Fruit fly (Drosophila melanogaster): Measurements from ENCODE around the gene CG32409.

Gene CG32409

DNA sequence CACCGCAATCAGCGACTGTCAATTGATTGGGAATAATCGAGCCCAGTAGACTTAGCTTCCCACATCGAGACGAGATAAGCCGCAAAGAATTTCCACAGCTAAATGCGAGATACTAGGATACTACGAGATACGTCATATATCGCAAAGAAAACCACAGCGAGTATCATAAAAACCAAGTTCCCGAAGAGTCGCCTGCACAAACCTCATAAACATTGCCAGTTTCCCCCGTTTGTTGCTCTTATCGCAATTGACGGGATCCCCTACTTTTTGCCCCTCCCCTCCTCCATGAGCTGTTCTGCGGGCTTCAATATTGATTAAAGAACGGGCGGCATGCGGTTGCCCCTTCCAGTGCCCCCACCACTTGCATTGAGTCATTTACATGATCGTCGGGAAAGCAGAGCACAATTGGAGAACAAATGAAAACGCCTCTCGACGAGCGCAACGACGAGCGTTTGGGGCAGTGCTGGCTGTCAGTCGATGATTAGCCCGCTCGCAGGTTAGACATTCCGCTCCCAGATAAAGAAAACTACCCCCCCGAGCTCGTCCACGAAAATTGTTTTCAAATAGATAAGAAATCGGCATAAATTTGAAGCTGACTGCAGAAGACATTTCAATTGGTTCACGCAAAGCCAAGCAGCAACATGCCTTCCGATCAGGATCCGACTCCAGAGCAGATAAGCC lies 22.8 kb downstream of the CG32409 start, which contains the start of gene CG32407 (continued):
- no peak for TF ChIP-seq Xbp1 (GFP tag; optimal IDR thresholded peaks at IDR 0.05)
- no peak for TF ChIP-seq Blimp-1 (GFP tag; optimal IDR thresholded peaks at IDR 0.05)
- TF ChIP-seq CG10431 (GFP tag; optimal IDR thresholded peaks at IDR 0.05) = no peak
- no peak for TF ChIP-seq Hmx (GFP tag; optimal IDR thresholded peaks at IDR 0.05)
- no peak for TF ChIP-seq Max (GFP tag; optimal IDR thresholded peaks at IDR 0.05)
- TF ChIP-seq Deaf1 (tag; optimal IDR thresholded peaks at IDR 0.05) = peak; percentile 40
- no peak for TF ChIP-seq hkb (optimal IDR thresholded peaks at IDR 0.05)
- peak; percentile 13; the same call in 1 of the 2 replicates for TF ChIP-seq hkb (GFP tag; IDR thresholded peaks at IDR 0.05)
- TF ChIP-seq prd (optimal IDR thresholded peaks at IDR 0.05) = no peak
- TF ChIP-seq prd (GFP tag; IDR thresholded peaks at IDR 0.05) = no peak
- no peak for TF ChIP-seq sens (GFP tag)
- peak; percentile 60 for TF ChIP-seq GATAe (GFP tag; conservative IDR thresholded peaks at IDR 0.05)
- TF ChIP-seq caup (GFP tag; optimal IDR thresholded peaks at IDR 0.05; ENCODE audit: severe bottlenecking) = no peak
- peak in 1 of 2 experiments; percentile 19 for TF ChIP-seq Pdp1 (GFP tag; optimal IDR thresholded peaks at IDR 0.05)
- 0 out of 2 replicates have a peak, but pooled peaks have one; percentile 23 for TF ChIP-seq E2f1 (GFP tag; IDR thresholded peaks at IDR 0.05)
- peak; percentile 44 for TF ChIP-seq lab (GFP tag; optimal IDR thresholded peaks at IDR 0.05)
- no peak for TF ChIP-seq CG13287 (GFP tag; IDR thresholded peaks at IDR 0.05; ENCODE audit: partially characterized antibody)
- TF ChIP-seq HLHmδ (GFP tag; optimal IDR thresholded peaks at IDR 0.05) = no peak
- TF ChIP-seq HLH4C (GFP tag; IDR thresholded peaks at IDR 0.05; ENCODE audit: partially characterized antibody) = no peak
- TF ChIP-seq esg (GFP tag; conservative IDR thresholded peaks at IDR 0.05) = no peak
- TF ChIP-seq jigr1 (GFP tag; IDR thresholded peaks at IDR 0.05) = no peak
- no peak for TF ChIP-seq CG17829 (tag; optimal IDR thresholded peaks at IDR 0.05)
- peak; percentile 17 for TF ChIP-seq CG18262 (tag; optimal IDR thresholded peaks at IDR 0.05)
- TF ChIP-seq CG7987 (GFP tag; optimal IDR thresholded peaks at IDR 0.05) = peak; percentile 26
- TF ChIP-seq Hey (tag; optimal IDR thresholded peaks at IDR 0.05) = peak; percentile 53
- no peak for TF ChIP-seq seq (GFP tag; IDR thresholded peaks at IDR 0.05)
- TF ChIP-seq C15 (GFP tag; IDR thresholded peaks at IDR 0.05) = no peak
- peak; percentile 25 for TF ChIP-seq CG2875 (GFP tag; optimal IDR thresholded peaks at IDR 0.05)
- TF ChIP-seq CG13775 (GFP tag; optimal IDR thresholded peaks at IDR 0.05) = no peak
- no peak for TF ChIP-seq Nf-YB (GFP tag; optimal IDR thresholded peaks at IDR 0.05)
- TF ChIP-seq CG18599 (GFP tag; optimal IDR thresholded peaks at IDR 0.05) = peak; percentile 3
- peak; percentile 53 for TF ChIP-seq mirr (GFP tag; optimal IDR thresholded peaks at IDR 0.05)
- TF ChIP-seq Nf-YC (tag; optimal IDR thresholded peaks at IDR 0.05) = no peak
- no peak for TF ChIP-seq B-H2 (GFP tag; optimal IDR thresholded peaks at IDR 0.05)
- no peak for TF ChIP-seq Hmr (GFP tag; optimal IDR thresholded peaks at IDR 0.05)
- no peak for TF ChIP-seq CG7963 (GFP tag; IDR thresholded peaks at IDR 0.05; ENCODE audit: partially characterized antibody)
- TF ChIP-seq CG30431 (GFP tag; optimal IDR thresholded peaks at IDR 0.05) = no peak
- no peak for TF ChIP-seq Usf (GFP tag; optimal IDR thresholded peaks at IDR 0.05)
- no peak for TF ChIP-seq CG32767 (GFP tag; IDR thresholded peaks at IDR 0.05)
- no peak for TF ChIP-seq Bgb (GFP tag; IDR thresholded peaks at IDR 0.05; ENCODE audit: partially characterized antibody)
- no peak for TF ChIP-seq CG30020 (tag; optimal IDR thresholded peaks at IDR 0.05)
- TF ChIP-seq Sox102F (GFP tag; optimal IDR thresholded peaks at IDR 0.05) = no peak
- no peak for TF ChIP-seq CG11398 (GFP tag; optimal IDR thresholded peaks at IDR 0.05)
- TF ChIP-seq CG4360 (GFP tag; IDR thresholded peaks at IDR 0.05) = 0 out of 2 replicates have a peak, but pooled peaks have one; percentile 9
- TF ChIP-seq HmgZ (tag; optimal IDR thresholded peaks at IDR 0.05) = peak; percentile 19
- no peak for TF ChIP-seq D19B (GFP tag; optimal IDR thresholded peaks at IDR 0.05)
- TF ChIP-seq Xrp1 (GFP tag; IDR thresholded peaks at IDR 0.05) = 0 out of 2 replicates have a peak, but pooled peaks have one; percentile 20
- no peak for TF ChIP-seq H15 (GFP tag; IDR thresholded peaks at IDR 0.05)
- no peak for TF ChIP-seq CG9215 (GFP tag; IDR thresholded peaks at IDR 0.05)
